Fruit fly (Drosophila melanogaster): ENCODE data around the gene CG31780.
A peak's percentile ranks its signal among the peaks of the same experiment; 100 is the strongest.

CG31780 gene

DNA sequence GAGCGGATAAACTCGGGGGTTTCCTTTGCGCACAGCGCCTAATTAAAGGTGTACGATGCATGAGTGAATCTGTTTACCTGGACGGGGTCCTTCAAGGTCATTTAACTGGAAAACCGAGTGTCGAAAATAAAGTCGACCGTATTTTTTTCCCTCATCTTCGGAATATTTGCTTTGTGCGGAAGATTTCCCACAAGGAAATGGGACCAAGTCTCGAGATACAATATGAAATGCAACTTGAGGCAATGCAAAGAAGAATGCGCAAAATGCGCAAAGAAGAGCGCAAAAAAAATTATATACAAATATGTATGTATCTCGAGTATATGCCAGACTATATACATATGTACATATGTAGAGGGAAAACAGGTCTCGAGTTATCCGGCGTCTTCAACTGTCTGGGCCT, 47.1 kb downstream of the CG31780 start:
- no peak for TF ChIP-seq EcR (GFP tag; optimal IDR thresholded peaks at IDR 0.05)
- TF ChIP-seq usp (GFP tag; optimal IDR thresholded peaks at IDR 0.05): no peak

DNA sequence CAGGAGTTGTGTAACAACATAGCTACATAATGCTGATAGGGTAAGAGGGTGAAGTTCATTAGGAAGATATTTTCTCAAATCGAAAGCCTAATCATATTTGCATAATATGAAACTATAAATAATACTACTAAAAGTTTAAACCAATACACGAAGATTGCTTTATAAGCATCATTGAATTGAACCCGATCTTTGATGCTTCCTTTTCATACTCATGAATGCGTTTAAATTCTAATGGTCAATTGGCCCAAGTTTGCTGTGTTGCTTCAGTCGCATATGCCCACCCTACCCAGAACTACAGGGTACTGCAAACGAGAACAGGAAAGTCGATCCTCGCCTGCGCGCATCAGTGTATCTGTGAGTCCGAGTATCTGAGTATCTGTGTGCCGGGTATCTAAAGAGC, 47.7 kb downstream of the CG31780 start:
- peak; percentile 89 for TF ChIP-seq pan (optimal IDR thresholded peaks at IDR 0.05)
- TF ChIP-seq Dll (optimal IDR thresholded peaks at IDR 0.05): no peak

DNA sequence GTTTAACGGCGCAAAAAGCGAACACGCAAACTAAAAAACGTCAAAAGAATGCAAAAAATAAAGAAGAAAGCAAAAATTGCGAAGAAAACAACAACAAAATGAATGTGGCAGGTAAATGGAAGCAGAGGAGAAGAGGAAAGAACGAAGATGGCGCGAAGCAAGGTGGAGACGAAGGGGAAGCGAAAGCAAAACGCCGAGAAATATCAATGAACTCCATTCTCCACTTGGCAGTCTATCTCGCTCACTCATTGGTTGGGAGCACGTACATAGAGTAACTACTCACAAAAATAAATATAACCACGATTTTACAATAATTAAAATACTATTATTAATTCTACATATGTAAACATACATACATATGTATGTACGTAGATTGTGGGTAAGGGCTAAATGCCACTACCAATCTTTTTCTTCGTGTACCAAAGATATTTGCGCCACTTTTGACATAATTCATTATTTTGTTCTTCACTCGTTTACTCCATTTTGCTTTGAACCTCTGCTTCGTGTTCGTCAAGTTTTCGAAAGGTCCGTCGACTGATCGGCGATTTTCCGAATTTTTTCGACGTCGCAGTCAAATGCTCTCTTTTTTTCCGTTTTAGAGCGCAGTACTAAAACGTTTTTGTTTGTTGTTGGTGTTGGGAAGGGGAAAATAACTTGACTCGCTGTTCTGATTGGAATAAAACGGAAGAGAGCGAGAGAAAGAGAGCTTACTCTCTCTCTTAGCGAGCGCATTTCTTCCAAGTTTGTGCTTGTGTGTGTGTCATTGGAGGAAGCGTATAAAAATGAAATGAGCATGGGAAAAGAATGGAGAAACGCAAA, 49.4 kb downstream of the CG31780 start:
- no peak for TF ChIP-seq usp (GFP tag; optimal IDR thresholded peaks at IDR 0.05)
- TF ChIP-seq EcR (GFP tag; optimal IDR thresholded peaks at IDR 0.05): peak in 1 of 2 experiments; percentile 16

DNA sequence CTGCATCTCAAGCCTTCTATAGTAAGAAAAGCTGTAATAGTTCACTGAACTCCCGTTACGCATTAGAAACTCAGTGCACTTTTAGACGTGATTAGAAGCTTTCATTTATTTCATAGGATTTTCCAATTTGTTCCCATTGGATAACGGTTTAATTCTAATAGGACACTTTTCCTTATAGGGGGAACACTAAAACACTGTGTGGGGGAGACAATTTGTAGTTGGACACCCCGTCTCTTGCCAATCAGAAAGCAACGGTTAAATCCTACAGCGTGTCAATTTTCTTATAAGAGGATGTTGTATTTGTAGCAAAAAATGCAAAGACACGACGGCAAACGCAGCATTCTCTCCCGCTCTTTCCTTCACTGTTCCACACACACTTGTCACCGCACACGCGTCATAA, 50.2 kb downstream of the CG31780 start:
- TF ChIP-seq Dll (optimal IDR thresholded peaks at IDR 0.05) (no peak), usp (GFP tag; optimal IDR thresholded peaks at IDR 0.05) (no peak), pan (optimal IDR thresholded peaks at IDR 0.05) (no peak), psq (optimal IDR thresholded peaks at IDR 0.05) (no peak), EcR (GFP tag; optimal IDR thresholded peaks at IDR 0.05) (no peak), CG8478 (optimal IDR thresholded peaks at IDR 0.05) (no peak)

DNA sequence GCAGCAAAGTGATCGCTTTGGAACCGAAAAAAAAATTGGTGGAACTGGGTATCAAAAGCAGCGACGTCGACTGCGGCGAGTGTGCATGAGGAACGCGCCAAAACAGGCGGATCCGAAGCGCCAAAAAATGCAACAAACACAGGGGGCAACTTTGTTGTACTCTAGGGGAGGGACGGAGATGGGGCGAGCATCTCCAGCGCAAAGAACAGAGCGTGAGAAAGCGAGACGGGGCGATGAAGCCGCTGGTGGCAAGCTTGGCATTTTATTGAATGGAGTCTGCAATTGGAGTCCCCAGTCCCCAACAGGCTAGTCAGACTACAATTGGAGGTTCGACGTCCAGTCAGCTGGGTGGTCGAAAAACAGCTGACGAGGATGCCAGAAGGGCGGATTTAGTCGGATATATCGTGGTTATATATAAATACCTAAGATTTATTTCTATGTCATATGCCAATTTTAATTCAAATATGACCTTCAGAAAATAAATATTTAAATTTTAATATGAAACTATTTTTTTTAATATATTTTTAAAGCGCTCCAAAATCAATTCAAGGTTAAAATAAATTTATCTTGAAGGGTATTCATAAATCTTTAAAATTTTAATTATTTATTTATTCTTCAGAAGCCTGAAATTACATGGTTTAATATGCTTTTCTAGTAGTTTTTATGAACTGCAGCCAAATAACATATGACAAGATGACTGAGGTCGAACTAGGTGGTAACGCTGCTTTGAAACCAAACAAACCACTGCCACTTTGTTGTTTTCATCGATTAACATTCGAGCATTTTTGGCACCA, 51.0 kb downstream of the CG31780 start:
- TF ChIP-seq usp (GFP tag; optimal IDR thresholded peaks at IDR 0.05) (no peak), CG8478 (optimal IDR thresholded peaks at IDR 0.05) (no peak), pan (optimal IDR thresholded peaks at IDR 0.05) (no peak), EcR (GFP tag; optimal IDR thresholded peaks at IDR 0.05) (no peak), Dll (optimal IDR thresholded peaks at IDR 0.05) (no peak), psq (optimal IDR thresholded peaks at IDR 0.05) (no peak)

All from whole organism.